Worm (Caenorhabditis elegans) whole organism, L3 larva: Measurements from ENCODE around the gene srd-54.

Experiments
- R02D3.7 ChIP-seq: fragments of 150-350 bp; optimal IDR thresholded peaks from 2 replicates; lab custom pipeline; 2014; ENCODE audit warnings: missing biosample characterization, missing genetic modification characterization
- ama-1 ChIP-seq: fragments of 150-350 bp; optimal IDR thresholded peaks from 2 replicates; lab custom pipeline; 2018
- elt-2 ChIP-seq: sonication (generic microtip); optimal IDR thresholded peaks from 2 replicates; lab custom pipeline; 2016; ENCODE audit warnings: missing genetic modification reagents, mild to moderate bottlenecking, missing genetic modification characterization, missing compliant biosample characterization
- elt-3 ChIP-seq, 3 experiments: fragments of 150-350 bp in 1 of 3; sonication (generic microtip) in 2 of 3; optimal IDR thresholded peaks; 2 replicates in 2 of 3; 4 replicates in 1 of 3; lab custom pipeline; 2014 to 2017; ENCODE audit warnings: missing biosample characterization in 3 of 3, missing genetic modification characterization in 3 of 3
- fkh-10 ChIP-seq: sonication (generic microtip); optimal IDR thresholded peaks from 2 replicates; lab custom pipeline; 2017; ENCODE audit warnings: missing biosample characterization, missing genetic modification reagents, missing genetic modification characterization
- hmg-11 ChIP-seq: sonication (generic microtip); optimal IDR thresholded peaks from 2 replicates; lab custom pipeline; 2016; ENCODE audit warnings: missing genetic modification characterization, missing compliant biosample characterization
- mdl-1 ChIP-seq: fragments of 150-350 bp; optimal IDR thresholded peaks from 2 replicates; lab custom pipeline; 2014; ENCODE audit warnings: missing biosample characterization, missing genetic modification characterization
- nhr-25 ChIP-seq: sonication (generic microtip); optimal IDR thresholded peaks from 2 replicates; lab custom pipeline; 2017; ENCODE audit warnings: missing biosample characterization, missing genetic modification characterization
- pha-4 ChIP-seq: fragments of 150-350 bp; optimal IDR thresholded peaks from 2 replicates; lab custom pipeline; 2014; ENCODE audit warnings: missing biosample characterization, missing genetic modification reagents, missing genetic modification characterization
- pqm-1 ChIP-seq: fragments of 150-350 bp; optimal IDR thresholded peaks from 2 replicates; lab custom pipeline; 2017; ENCODE audit warnings: missing biosample characterization, missing genetic modification characterization, inconsistent platforms
- snpc-4 ChIP-seq: fragments of 150-350 bp; optimal IDR thresholded peaks from 2 replicates; lab custom pipeline; 2014; ENCODE audit warnings: missing biosample characterization, missing genetic modification characterization
- ztf-11 ChIP-seq: fragments of 150-350 bp; optimal IDR thresholded peaks from 2 replicates; lab custom pipeline; 2014; ENCODE audit warnings: missing biosample characterization, missing genetic modification characterization
- ztf-4 ChIP-seq: fragments of 150-350 bp; optimal IDR thresholded peaks from 2 replicates; lab custom pipeline; 2014; ENCODE audit warnings: missing biosample characterization, missing genetic modification characterization

DNA sequence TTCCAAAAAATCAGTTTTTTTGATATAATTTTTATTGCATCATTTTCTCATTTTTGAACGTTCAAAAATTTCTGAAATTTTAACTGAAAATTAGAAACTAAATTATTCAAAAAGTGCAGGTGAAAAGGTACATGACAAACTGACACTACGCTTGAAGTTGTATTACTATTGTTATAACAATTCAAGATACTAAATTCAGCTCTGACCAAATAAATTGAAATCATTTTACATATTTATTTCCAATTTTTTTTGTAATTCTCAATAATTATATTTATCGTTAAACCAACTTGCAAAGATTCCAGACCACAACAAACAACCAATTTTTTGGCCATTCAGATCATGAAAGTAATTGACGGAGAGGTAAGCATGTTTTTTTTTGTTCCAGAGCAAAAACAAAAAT, 47.0 kb upstream of the srd-54 start, which contains the start of gene sre-3:
- TF ChIP-seq ztf-11 (no peak), nhr-25 (tag; lab: Kevin White, UChicago) (no peak), snpc-4 (tag; lab: Kevin White, UChicago) (no peak), R02D3.7 (tag; lab: Kevin White, UChicago) (no peak), elt-2 (tag; lab: Kevin White, UChicago) (no peak), fkh-10 (GFP tag; lab: Kevin White, UChicago) (no peak), ztf-4 (no peak), pqm-1 (tag; lab: Kevin White, UChicago) (no peak), mdl-1 (tag; lab: Kevin White, UChicago) (no peak), hmg-11 (tag; lab: Kevin White, UChicago) (no peak), elt-3 (tag; optimal IDR thresholded peaks at IDR 0.05; lab: Kevin White, UChicago) (no peak), pha-4 (no peak), ama-1 (lab: Kevin White, UChicago) (no peak)
